Fruit fly (Drosophila melanogaster): Measurements from ENCODE around the gene CG7551.

The CG7551 gene

dm6 chr3L:11493090-11493807 is 35.0 kb downstream of the CG7551 start:
- peak; percentile 12 for TF ChIP-seq h (GFP tag; optimal IDR thresholded peaks at IDR 0.05)
- TF ChIP-seq brk (GFP tag; optimal IDR thresholded peaks at IDR 0.05) = peak; percentile 19
- peak; percentile 45 for TF ChIP-seq Sp1 (GFP tag; optimal IDR thresholded peaks at IDR 0.05)
- peak; percentile 4 for TF ChIP-seq CG9705 (GFP tag; optimal IDR thresholded peaks at IDR 0.05)
- no peak for TF ChIP-seq dsf (GFP tag; optimal IDR thresholded peaks at IDR 0.05; ENCODE audit: borderline replicate concordance)
- no peak for TF ChIP-seq woc (GFP tag; optimal IDR thresholded peaks at IDR 0.05)
- TF ChIP-seq fru (GFP tag; optimal IDR thresholded peaks at IDR 0.05) = peak; percentile 25
- TF ChIP-seq tai (GFP tag; optimal IDR thresholded peaks at IDR 0.05) = peak; percentile 35
- peak; percentile 12 for TF ChIP-seq psq (GFP tag; optimal IDR thresholded peaks at IDR 0.05)
- peak; percentile 27 for TF ChIP-seq Vsx2 (GFP tag; optimal IDR thresholded peaks at IDR 0.05; ENCODE audit: partially characterized antibody)
- peak; percentile 29 for TF ChIP-seq Hnf4 (GFP tag; optimal IDR thresholded peaks at IDR 0.05)
- TF ChIP-seq OdsH (GFP tag; optimal IDR thresholded peaks at IDR 0.05) = no peak
- TF ChIP-seq dl (GFP tag; optimal IDR thresholded peaks at IDR 0.05; ENCODE audit: insufficient read depth in 1 of 2, partially characterized antibody in 2 of 2) = peak in 1 of 2 experiments; percentile 42
- peak; percentile 7 for TF ChIP-seq Dif (GFP tag; optimal IDR thresholded peaks at IDR 0.05; ENCODE audit: partially characterized antibody)

- TF ChIP-seq psq (GFP tag; optimal IDR thresholded peaks at IDR 0.05) (no peak), fru (GFP tag; optimal IDR thresholded peaks at IDR 0.05) (no peak), lola (GFP tag; optimal IDR thresholded peaks at IDR 0.05) (no peak), jim (GFP tag; optimal IDR thresholded peaks at IDR 0.05) (no peak), dl (GFP tag; optimal IDR thresholded peaks at IDR 0.05; ENCODE audit: insufficient read depth in 1 of 2, partially characterized antibody in 2 of 2) (no peak), brk (GFP tag; optimal IDR thresholded peaks at IDR 0.05) (no peak), usp (GFP tag; optimal IDR thresholded peaks at IDR 0.05) (no peak), OdsH (GFP tag; optimal IDR thresholded peaks at IDR 0.05) (no peak), dsf (GFP tag; optimal IDR thresholded peaks at IDR 0.05; ENCODE audit: borderline replicate concordance) (no peak), Jra (GFP tag; optimal IDR thresholded peaks at IDR 0.05) (no peak), Vsx2 (GFP tag; optimal IDR thresholded peaks at IDR 0.05; ENCODE audit: partially characterized antibody) (no peak), dmrt93B (GFP tag; optimal IDR thresholded peaks at IDR 0.05) (no peak), br (GFP tag; optimal IDR thresholded peaks at IDR 0.05) (no peak), Dif (GFP tag; optimal IDR thresholded peaks at IDR 0.05; ENCODE audit: partially characterized antibody) (no peak), Dfd (GFP tag; optimal IDR thresholded peaks at IDR 0.05) (no peak), woc (GFP tag; optimal IDR thresholded peaks at IDR 0.05) (no peak)
Observed at dm6 chr3L:11508337-11508736, 50.0 kb downstream of the CG7551 start, which contains the start of gene CG33500. TSS of gene CG33500 (plus strand) at chr3L:11508637.

Data from whole organism, wandering third instar larva.